Worm (Caenorhabditis elegans) whole organism, L4 larva: ENCODE data around the gene irg-4.
A peak's percentile ranks its signal among the peaks of the same experiment; 100 is the strongest.

Experiments used
- F10B5.3 ChIP-seq: sonication (generic microtip); optimal IDR thresholded peaks from 2 replicates; lab custom pipeline; 2016; ENCODE audit warnings: mild to moderate bottlenecking, missing genetic modification characterization, missing compliant biosample characterization
- F26F4.8 ChIP-seq: fragments of 200-800 bp; sonication (Bioruptor generic); conservative IDR thresholded peaks from 2 replicates; pipeline ENCODE4 v1.3.6; 2022; ENCODE audit warnings: missing genetic modification characterization, missing compliant biosample characterization
- F44E2.7 ChIP-seq: fragments of 200-800 bp; sonication (Bioruptor generic); IDR thresholded peaks from 2 replicates; pipeline ENCODE4 v2.1.2; 2022; ENCODE audit warnings: missing genetic modification characterization, missing compliant biosample characterization
- Y105C5A.15 ChIP-seq: fragments of 200-800 bp; sonication (Bioruptor generic); IDR thresholded peaks from 2 replicates; pipeline ENCODE4 v1.3.6; 2022; ENCODE audit warnings: missing genetic modification characterization, missing compliant biosample characterization
- ZK337.2 ChIP-seq: fragments of 200-800 bp; sonication (Bioruptor generic); IDR thresholded peaks from 2 replicates; pipeline ENCODE4 v1.3.6; 2022; ENCODE audit warnings: missing genetic modification reagents, missing genetic modification characterization, missing compliant biosample characterization
- aha-1 ChIP-seq: fragments of 150-350 bp; peaks from one replicate; lab custom pipeline; 2014; ENCODE audit warnings: missing biosample characterization, missing genetic modification characterization
- arid-1 ChIP-seq: fragments of 200-800 bp; sonication (Bioruptor generic); conservative IDR thresholded peaks from 2 replicates; pipeline ENCODE4 v1.3.6; 2022; ENCODE audit warnings: missing genetic modification reagents, missing genetic modification characterization, missing compliant biosample characterization
- ceh-32 ChIP-seq: sonication (generic microtip); optimal IDR thresholded peaks from 2 replicates; lab custom pipeline; 2016; ENCODE audit warnings: mild to moderate bottlenecking, missing genetic modification characterization, missing compliant biosample characterization; ENCODE audit not compliant: poor library complexity
- dpl-1 ChIP-seq: fragments of 150-350 bp; optimal IDR thresholded peaks from 2 replicates; lab custom pipeline; 2014; ENCODE audit warnings: missing biosample characterization, missing genetic modification reagents, missing genetic modification characterization
- duxl-1 ChIP-seq: sonication (generic microtip); optimal IDR thresholded peaks from 2 replicates; lab custom pipeline; 2016; ENCODE audit warnings: mild to moderate bottlenecking, missing genetic modification characterization, moderate library complexity, missing compliant biosample characterization; ENCODE audit not compliant: poor library complexity
- dve-1 ChIP-seq: sonication (generic microtip); optimal IDR thresholded peaks from 2 replicates; lab custom pipeline; 2017; ENCODE audit warnings: antibody characterized with exemption, mild to moderate bottlenecking, missing genetic modification characterization, missing compliant biosample characterization; ENCODE audit not compliant: insufficient read depth
- egl-27 ChIP-seq: sonication (generic microtip); optimal IDR thresholded peaks from 3 replicates; lab custom pipeline; 2017; ENCODE audit warnings: missing biosample characterization, missing genetic modification reagents, missing genetic modification characterization
- fkh-10 ChIP-seq: fragments of 150-350 bp; optimal IDR thresholded peaks from 2 replicates; lab custom pipeline; 2014; ENCODE audit warnings: missing biosample characterization, missing genetic modification reagents, missing genetic modification characterization
- gei-8 ChIP-seq: fragments of 200-800 bp; sonication (Bioruptor generic); optimal IDR thresholded peaks from 2 replicates; lab custom pipeline; 2018; ENCODE audit warnings: mild to moderate bottlenecking, missing genetic modification characterization, missing compliant biosample characterization
- hlh-11 ChIP-seq: fragments of 200-800 bp; sonication (Bioruptor generic); optimal IDR thresholded peaks from 2 replicates; lab custom pipeline; 2018; ENCODE audit warnings: mild to moderate bottlenecking, missing genetic modification characterization, missing compliant biosample characterization
- hlh-30 ChIP-seq: sonication (generic microtip); optimal IDR thresholded peaks from 2 replicates; lab custom pipeline; 2017; ENCODE audit warnings: antibody characterized with exemption, mild to moderate bottlenecking, missing genetic modification characterization, missing compliant biosample characterization; ENCODE audit not compliant: insufficient read depth
- hmg-1.1 ChIP-seq: fragments of 200-800 bp; sonication (Bioruptor generic); IDR thresholded peaks from 2 replicates; pipeline ENCODE4 v1.3.6; 2022; ENCODE audit warnings: missing genetic modification reagents, missing genetic modification characterization, missing compliant biosample characterization
- lim-7 ChIP-seq: fragments of 200-800 bp; sonication (Bioruptor generic); IDR thresholded peaks from 2 replicates; pipeline ENCODE4 v1.3.6; 2022; ENCODE audit warnings: missing genetic modification characterization, missing compliant biosample characterization
- lsy-2 ChIP-seq, 2 experiments: fragments of 150-350 bp in 1 of 2; sonication (generic microtip) in 1 of 2; optimal IDR thresholded peaks; 2 replicates each; lab custom pipeline; 2014 to 2017; ENCODE audit warnings: missing biosample characterization in 2 of 2, missing genetic modification characterization in 2 of 2
- madf-5 ChIP-seq, 2 experiments: fragments of 200-800 bp; sonication (Bioruptor generic); IDR thresholded peaks; 2 replicates each; pipeline ENCODE4 v1.3.6; 2022; ENCODE audit warnings: missing compliant biosample characterization in 2 of 2, missing genetic modification characterization in 2 of 2
- mdt-29 ChIP-seq: fragments of 200-800 bp; sonication (Bioruptor generic); IDR thresholded peaks from 2 replicates; pipeline ENCODE4 v1.3.6; 2022; ENCODE audit warnings: missing genetic modification reagents, missing genetic modification characterization, missing compliant biosample characterization
- mes-2 ChIP-seq: sonication (generic microtip); optimal IDR thresholded peaks from 2 replicates; lab custom pipeline; 2016; ENCODE audit warnings: missing genotype, mild to moderate bottlenecking, missing genetic modification characterization, missing compliant biosample characterization; ENCODE audit not compliant: poor library complexity, severe bottlenecking
- mxl-3 ChIP-seq: fragments of 200-800 bp; sonication (Bioruptor generic); optimal IDR thresholded peaks from 2 replicates; lab custom pipeline; 2018; ENCODE audit warnings: mild to moderate bottlenecking, missing genetic modification characterization, missing compliant biosample characterization
- nhr-237 ChIP-seq: sonication (generic microtip); optimal IDR thresholded peaks from 2 replicates; lab custom pipeline; 2017; ENCODE audit warnings: missing biosample characterization, missing genetic modification characterization
- nhr-25 ChIP-seq: sonication (generic microtip); optimal IDR thresholded peaks from 2 replicates; lab custom pipeline; 2017; ENCODE audit warnings: missing genetic modification characterization, mild to moderate bottlenecking, missing compliant biosample characterization, antibody characterized with exemption, moderate library complexity, borderline replicate concordance; ENCODE audit not compliant: insufficient read depth
- nhr-28 ChIP-seq: fragments of 150-350 bp; optimal IDR thresholded peaks from 2 replicates; lab custom pipeline; 2014; ENCODE audit warnings: missing biosample characterization, missing genetic modification characterization
- nhr-41 ChIP-seq: fragments of 200-800 bp; sonication (Bioruptor generic); IDR thresholded peaks from 2 replicates; pipeline ENCODE4 v1.3.6; 2022; ENCODE audit warnings: missing genetic modification reagents, missing genetic modification characterization, missing compliant biosample characterization
- nhr-42 ChIP-seq: fragments of 200-800 bp; sonication (Bioruptor generic); IDR thresholded peaks from 2 replicates; pipeline ENCODE4 v1.3.6; 2022; ENCODE audit warnings: missing genetic modification characterization, missing compliant biosample characterization
- nhr-48 ChIP-seq: sonication (generic microtip); optimal IDR thresholded peaks from 2 replicates; lab custom pipeline; 2016; ENCODE audit warnings: mild to moderate bottlenecking, missing genetic modification characterization, missing compliant biosample characterization
- pha-4 ChIP-seq, 2 experiments: fragments of 150-350 bp in 1 of 2; fragments of 200-800 bp in 1 of 2; sonication (Bioruptor generic) in 1 of 2; IDR thresholded peaks in 1 of 2; optimal IDR thresholded peaks in 1 of 2; 2 replicates each; pipeline versions ENCODE4 v1.3.6 to Lab custom; 2014 to 2022; ENCODE audit warnings: missing genetic modification characterization in 2 of 2, missing genetic modification reagents in 2 of 2, missing biosample characterization in 1 of 2, missing compliant biosample characterization in 1 of 2
- rbr-2 ChIP-seq: sonication (generic microtip); optimal IDR thresholded peaks from 2 replicates; lab custom pipeline; 2016; ENCODE audit warnings: missing genotype, missing genetic modification characterization, missing compliant biosample characterization
- set-16 ChIP-seq: fragments of 200-800 bp; sonication (Bioruptor generic); IDR thresholded peaks from 2 replicates; pipeline ENCODE4 v1.3.6; 2022; ENCODE audit warnings: missing genetic modification reagents, missing genetic modification characterization, missing compliant biosample characterization
- snpc-4 ChIP-seq: fragments of 150-350 bp; optimal IDR thresholded peaks from 2 replicates; lab custom pipeline; 2014; ENCODE audit warnings: missing biosample characterization, missing genetic modification characterization
- unc-130 ChIP-seq: sonication (generic microtip); optimal IDR thresholded peaks from 2 replicates; lab custom pipeline; 2016; ENCODE audit warnings: missing genetic modification reagents, missing genetic modification characterization, missing compliant biosample characterization
- unc-62 ChIP-seq, 3 experiments: fragments of 150-350 bp in 1 of 3; sonication (generic microtip); optimal IDR thresholded peaks in 2 of 3; peaks in 1 of 3; 1 replicate in 1 of 3; 2 replicates in 2 of 3; lab custom pipeline; 2014 to 2017; ENCODE audit warnings: missing biosample characterization in 3 of 3, missing genetic modification characterization in 3 of 3, missing genetic modification reagents in 3 of 3, missing genotype in 1 of 3
- vab-7 ChIP-seq: fragments of 200-800 bp; sonication (Bioruptor generic); IDR thresholded peaks from 2 replicates; pipeline ENCODE4 v1.3.6; 2022; ENCODE audit warnings: missing genetic modification reagents, missing genetic modification characterization, missing compliant biosample characterization
- zfp-2 ChIP-seq: sonication (generic microtip); optimal IDR thresholded peaks from 2 replicates; lab custom pipeline; 2016; ENCODE audit warnings: mild to moderate bottlenecking, missing genetic modification characterization, missing compliant biosample characterization
- zfp-3 ChIP-seq: fragments of 200-800 bp; sonication (Bioruptor generic); conservative IDR thresholded peaks from 2 replicates; pipeline ENCODE4 v1.3.6; 2022; ENCODE audit warnings: missing genetic modification reagents, missing genetic modification characterization, missing compliant biosample characterization
- ztf-7 ChIP-seq: fragments of 150-350 bp; optimal IDR thresholded peaks from 2 replicates; lab custom pipeline; 2014; ENCODE audit warnings: missing biosample characterization, missing genetic modification characterization

Gene irg-4

ce11 chrIV:12391003-12391637, 44.5 kb upstream of the irg-4 start, which contains the start of the genes rps-23 and dpm-3 (continued):
- TF ChIP-seq duxl-1 (tag; lab: Kevin White, UChicago): peak; percentile 91
- TF ChIP-seq hlh-30 (tag; lab: Kevin White, UChicago): peak; percentile 93
- peak; percentile 99 for TF ChIP-seq mes-2 (tag; lab: Kevin White, UChicago)
- TF ChIP-seq rbr-2: peak; percentile 90
- peak; percentile 56 for TF ChIP-seq F10B5.3 (tag; lab: Kevin White, UChicago)
- peak; percentile 82 for TF ChIP-seq nhr-42 (GFP tag; lab: Robert Waterston, UW)
- TF ChIP-seq egl-27 (tag; lab: Kevin White, UChicago): no peak
- TF ChIP-seq ztf-7 (tag; lab: Kevin White, UChicago): peak; percentile 96
- no peak for TF ChIP-seq F26F4.8
- peak; percentile 26 for TF ChIP-seq ceh-32 (tag; lab: Kevin White, UChicago)
- TF ChIP-seq madf-5 (GFP tag; IDR thresholded peaks at IDR 0.05; lab: Robert Waterston, UW): peak; percentile 71 to 95; a peak in 2 of 4 replicates
- peak; percentile 86 for TF ChIP-seq vab-7 (GFP tag; lab: Robert Waterston, UW)
- peak; percentile 94 for TF ChIP-seq dve-1 (tag; lab: Kevin White, UChicago)
- TF ChIP-seq arid-1 (GFP tag; lab: Robert Waterston, UW): peak; percentile 92
- no peak for TF ChIP-seq gei-8 (GFP tag; lab: Kevin White, UChicago)
- TF ChIP-seq zfp-2: peak; percentile 89
- TF ChIP-seq nhr-237: no peak
- peak; percentile 84 for TF ChIP-seq pha-4 (GFP tag; IDR thresholded peaks at IDR 0.05; lab: Robert Waterston, UW)
- TF ChIP-seq pha-4 (tag; optimal IDR thresholded peaks at IDR 0.05; lab: Kevin White, UChicago): peak; percentile 93
- TF ChIP-seq Y105C5A.15: peak; percentile 39; the same call in 1 of the 2 replicates
- TF ChIP-seq hmg-1.1 (GFP tag; lab: Robert Waterston, UW): peak; percentile 88
- peak; percentile 45 for TF ChIP-seq snpc-4 (tag; lab: Kevin White, UChicago)
- peak; percentile 85 for TF ChIP-seq nhr-28 (tag; lab: Kevin White, UChicago)
- TF ChIP-seq unc-62 (GFP tag; optimal IDR thresholded peaks at IDR 0.05 in 1 of 2; lab: Kevin White, UChicago): peak in 1 of 2 experiments; percentile 87
- no peak for TF ChIP-seq unc-62 (tag; optimal IDR thresholded peaks at IDR 0.05; lab: Kevin White, UChicago)
- peak; percentile 78 for TF ChIP-seq fkh-10 (GFP tag; lab: Kevin White, UChicago)

ce11 chrIV:12396645-12397258, 38.9 kb upstream of the irg-4 start:
- TF ChIP-seq nhr-28 (tag; lab: Kevin White, UChicago) (peak; percentile 48), hlh-30 (tag; lab: Kevin White, UChicago) (peak; percentile 59), mxl-3 (GFP tag; lab: Kevin White, UChicago) (peak; percentile 44), nhr-48 (tag; lab: Kevin White, UChicago) (peak; percentile 46), set-16 (no peak), arid-1 (GFP tag; lab: Robert Waterston, UW) (no peak), F44E2.7 (GFP tag; lab: Robert Waterston, UW) (no peak), unc-62 (GFP tag; optimal IDR thresholded peaks at IDR 0.05 in 1 of 2; lab: Kevin White, UChicago) (peak in 1 of 2 experiments; percentile 57), unc-62 (tag; optimal IDR thresholded peaks at IDR 0.05; lab: Kevin White, UChicago) (no peak), nhr-25 (peak; percentile 8), unc-130 (no peak), mdt-29 (no peak), lim-7 (GFP tag; lab: Robert Waterston, UW) (no peak), aha-1 (tag; lab: Kevin White, UChicago) (peak; percentile 81), ZK337.2 (GFP tag; lab: Robert Waterston, UW) (no peak), gei-8 (GFP tag; lab: Kevin White, UChicago) (no peak), zfp-3 (GFP tag; lab: Robert Waterston, UW) (no peak), nhr-41 (GFP tag; lab: Robert Waterston, UW) (no peak), lsy-2 (tag; optimal IDR thresholded peaks at IDR 0.05; lab: Kevin White, UChicago) (peak in 1 of 2 experiments; percentile 51), dpl-1 (GFP tag; lab: Kevin White, UChicago) (peak; percentile 13), hlh-11 (peak; percentile 52)
- TF ChIP-seq, all 104 proteins: peak for 10
